Fruit fly (Drosophila melanogaster): Measurements from ENCODE around the gene CG6125.

CG6125 gene

DNA sequence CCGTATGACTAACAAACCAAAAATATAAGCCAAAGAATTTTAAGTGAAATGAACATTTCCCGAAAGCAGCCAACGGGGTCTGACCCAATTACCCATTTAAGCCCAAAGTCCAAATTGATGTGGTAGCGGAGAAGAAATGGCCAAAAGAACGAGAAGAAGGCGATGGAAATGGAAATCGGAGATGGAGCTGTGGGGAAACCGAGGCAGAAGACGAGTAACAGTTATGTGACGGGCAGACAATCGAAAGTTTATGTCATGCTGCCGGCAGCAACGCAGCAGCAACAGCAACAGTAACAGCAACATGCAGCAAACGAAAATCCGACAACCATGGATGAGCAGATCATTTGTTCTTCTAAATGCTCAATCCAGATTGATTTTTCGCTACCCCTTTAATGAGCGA lies 29.9 kb upstream of the CG6125 start:
- TF ChIP-seq CG1603 (tag; optimal IDR thresholded peaks at IDR 0.05) (no peak), Blimp-1 (GFP tag; optimal IDR thresholded peaks at IDR 0.05) (peak; percentile 86)

DNA sequence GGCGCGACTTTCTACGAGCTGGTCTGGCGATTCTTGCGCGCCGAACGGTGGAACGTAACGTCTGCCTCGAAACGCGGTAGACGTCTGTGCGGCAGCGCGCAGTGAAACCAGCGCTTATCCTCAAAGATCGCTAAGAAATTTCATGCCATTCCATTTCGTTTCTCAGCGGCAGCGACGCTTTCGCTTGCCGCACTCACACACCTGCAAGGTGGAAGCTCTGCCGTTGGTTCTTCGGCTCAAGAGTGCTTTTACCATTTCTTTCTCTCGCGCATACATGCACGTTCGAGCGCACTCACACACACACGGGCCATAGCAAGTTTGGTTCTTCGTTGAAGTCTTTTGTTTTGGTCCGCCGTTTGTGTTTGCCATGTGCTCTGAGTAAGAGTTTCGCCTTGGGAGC lies 27.8 kb upstream of the CG6125 start, which contains the start of gene CG6118:
Gene CG6118 (minus strand): TSS at position 63 of the 400 bp plus-strand sequence.
- TF ChIP-seq kni (GFP tag; optimal IDR thresholded peaks at IDR 0.05) = peak; percentile 41
- TF ChIP-seq Sin3A (optimal IDR thresholded peaks at IDR 0.05) = no peak
- TF ChIP-seq CG7271 (tag; optimal IDR thresholded peaks at IDR 0.05) = no peak
- peak; percentile 73 for TF ChIP-seq Blimp-1 (GFP tag; optimal IDR thresholded peaks at IDR 0.05)
- no peak for TF ChIP-seq Dll (GFP tag; IDR thresholded peaks at IDR 0.05; ENCODE audit: partially characterized antibody)
- no peak for TF ChIP-seq CG11695 (GFP tag; IDR thresholded peaks at IDR 0.05)
- TF ChIP-seq CG8944 (GFP tag; optimal IDR thresholded peaks at IDR 0.05) = no peak
- no peak for TF ChIP-seq danr (GFP tag; IDR thresholded peaks at IDR 0.05)
- no peak for TF ChIP-seq al (GFP tag; IDR thresholded peaks at IDR 0.05)
- peak; percentile 71; the same call in 1 of the 3 replicates for TF ChIP-seq z (GFP tag; IDR thresholded peaks at IDR 0.05)
- TF ChIP-seq Poxn (GFP tag; IDR thresholded peaks at IDR 0.05) = no peak
- no peak for TF ChIP-seq CG8281 (tag; optimal IDR thresholded peaks at IDR 0.05)
- TF ChIP-seq CG17568 (GFP tag; optimal IDR thresholded peaks at IDR 0.05) = no peak
- TF ChIP-seq insv (GFP tag; optimal IDR thresholded peaks at IDR 0.05) = no peak
- TF ChIP-seq Trl (optimal IDR thresholded peaks at IDR 0.05) = peak in 1 of 2 experiments; percentile 14
- no peak for TF ChIP-seq Trl (GFP tag; optimal IDR thresholded peaks at IDR 0.05)
- TF ChIP-seq aop (GFP tag; IDR thresholded peaks at IDR 0.05) = no peak
- TF ChIP-seq Xbp1 (GFP tag; optimal IDR thresholded peaks at IDR 0.05) = no peak
- no peak for TF ChIP-seq CG8765 (GFP tag; IDR thresholded peaks at IDR 0.05)
- no peak for TF ChIP-seq Camta (GFP tag; optimal IDR thresholded peaks at IDR 0.05)
- no peak for TF ChIP-seq CG9609 (GFP tag; optimal IDR thresholded peaks at IDR 0.05)
- no peak for TF ChIP-seq kah (GFP tag; optimal IDR thresholded peaks at IDR 0.05)
- no peak for TF ChIP-seq CG11696 (GFP tag; IDR thresholded peaks at IDR 0.05)
- no peak for TF ChIP-seq CG13123 (GFP tag; optimal IDR thresholded peaks at IDR 0.05)
- no peak for TF ChIP-seq gem (tag; optimal IDR thresholded peaks at IDR 0.05)
- TF ChIP-seq CG18619 (GFP tag; optimal IDR thresholded peaks at IDR 0.05) = no peak
- TF ChIP-seq Chrac-16 (GFP tag; optimal IDR thresholded peaks at IDR 0.05) = no peak
- TF ChIP-seq Oli (tag; optimal IDR thresholded peaks at IDR 0.05) = no peak
- no peak for TF ChIP-seq CG12942 (GFP tag; optimal IDR thresholded peaks at IDR 0.05)
- TF ChIP-seq HHEX (GFP tag; optimal IDR thresholded peaks at IDR 0.05) = no peak
- no peak for TF ChIP-seq Bgb (GFP tag; IDR thresholded peaks at IDR 0.05; ENCODE audit: partially characterized antibody)
- no peak for TF ChIP-seq CG1832 (GFP tag; optimal IDR thresholded peaks at IDR 0.05)
- TF ChIP-seq gsb-n (tag; optimal IDR thresholded peaks at IDR 0.05) = no peak
- no peak for TF ChIP-seq tup (GFP tag; optimal IDR thresholded peaks at IDR 0.05)
- no peak for TF ChIP-seq Fer3 (tag; optimal IDR thresholded peaks at IDR 0.05)
- no peak for TF ChIP-seq Kr (GFP tag; optimal IDR thresholded peaks at IDR 0.05)
- TF ChIP-seq CG12155 (GFP tag; optimal IDR thresholded peaks at IDR 0.05) = no peak
- no peak for TF ChIP-seq CG7357 (GFP tag; IDR thresholded peaks at IDR 0.05)
- TF ChIP-seq CG2678 (tag; optimal IDR thresholded peaks at IDR 0.05) = no peak
- TF ChIP-seq CG13894 (tag; optimal IDR thresholded peaks at IDR 0.05) = no peak
- no peak for TF ChIP-seq jigr1 (GFP tag; IDR thresholded peaks at IDR 0.05)
- TF ChIP-seq cg (GFP tag; optimal IDR thresholded peaks at IDR 0.05) = peak; percentile 60
- TF ChIP-seq pfk (GFP tag; optimal IDR thresholded peaks at IDR 0.05) = peak; percentile 74
- TF ChIP-seq CG4404 (GFP tag; IDR thresholded peaks at IDR 0.05) = no peak
- TF ChIP-seq CG4328 (GFP tag; optimal IDR thresholded peaks at IDR 0.05) = no peak
- no peak for TF ChIP-seq tio (GFP tag; optimal IDR thresholded peaks at IDR 0.05)
- TF ChIP-seq nom (GFP tag; optimal IDR thresholded peaks at IDR 0.05) = no peak
- 0 out of 2 replicates have a peak, but pooled peaks have one; percentile 25 for TF ChIP-seq CG11247 (GFP tag; IDR thresholded peaks at IDR 0.05)
- TF ChIP-seq Vsx1 (GFP tag; optimal IDR thresholded peaks at IDR 0.05) = no peak

Data from whole organism, embryonic.